Fruit fly (Drosophila melanogaster): ENCODE measurements around the gene CG34149.

dm6 chr3R:22342708-22343107, 37.2 kb upstream of the CG34149 start:
- TF ChIP-seq usp (GFP tag; optimal IDR thresholded peaks at IDR 0.05) (no peak), psq (optimal IDR thresholded peaks at IDR 0.05) (no peak)
